Worm (Caenorhabditis elegans): ENCODE data around the gene cdh-8.

ce11 chrIV:408892-409291 is 69.3 kb downstream of the cdh-8 start:
- TF ChIP-seq unc-62 (GFP tag; optimal IDR thresholded peaks at IDR 0.05) = no peak
- no peak for TF ChIP-seq elt-1 (tag; optimal IDR thresholded peaks at IDR 0.05; ENCODE audit: borderline replicate concordance, insufficient read depth)
